Fruit fly (Drosophila melanogaster) whole organism, embryonic: Measurements from ENCODE around the gene cry.

ENCODE experiments used
- Atf-2 ChIP-seq: fragments of 200-800 bp; sonication (Bioruptor generic); optimal IDR thresholded peaks from 2 replicates; lab custom pipeline; 2016; ENCODE audit warnings: missing biosample characterization, missing genetic modification characterization
- Bdp1 ChIP-seq: fragments of 200-800 bp; sonication (Bioruptor generic); optimal IDR thresholded peaks from 3 replicates; lab custom pipeline; 2016; ENCODE audit warnings: missing biosample characterization, missing genetic modification characterization
- CG10209 ChIP-seq: fragments of 200-800 bp; sonication (Bioruptor generic); optimal IDR thresholded peaks from 3 replicates; lab custom pipeline; 2017; ENCODE audit warnings: missing biosample characterization, mild to moderate bottlenecking, missing genetic modification characterization, missing genetic modification reagents
- CG10274 ChIP-seq: fragments of 200-800 bp; sonication (Bioruptor generic); optimal IDR thresholded peaks from 3 replicates; lab custom pipeline; 2017; ENCODE audit warnings: missing biosample characterization, mild to moderate bottlenecking, missing genetic modification characterization
- CG11504 ChIP-seq: fragments of 200-800 bp; sonication (Bioruptor generic); optimal IDR thresholded peaks from 3 replicates; lab custom pipeline; 2019; ENCODE audit warnings: missing biosample characterization, mild to moderate bottlenecking, missing genetic modification characterization, moderate library complexity
- CG12071 ChIP-seq: fragments of 200-800 bp; sonication (Bioruptor generic); optimal IDR thresholded peaks from 3 replicates; lab custom pipeline; 2018; ENCODE audit warnings: missing biosample characterization, mild to moderate bottlenecking, missing genetic modification characterization
- CG12391 ChIP-seq: fragments of 200-800 bp; sonication (Bioruptor generic); optimal IDR thresholded peaks from 3 replicates; lab custom pipeline; 2018; ENCODE audit warnings: missing biosample characterization, mild to moderate bottlenecking, missing genetic modification characterization, moderate library complexity
- CG12942 ChIP-seq: fragments of 200-800 bp; sonication (Bioruptor generic); optimal IDR thresholded peaks from 3 replicates; lab custom pipeline; 2016; ENCODE audit warnings: missing biosample characterization, missing genetic modification characterization
- CG13624 ChIP-seq: fragments of 200-800 bp; sonication (Bioruptor generic); optimal IDR thresholded peaks from 2 replicates; lab custom pipeline; 2016; ENCODE audit warnings: missing biosample characterization, missing genetic modification characterization
- CG15601 ChIP-seq: fragments of 200-800 bp; sonication (Bioruptor generic); optimal IDR thresholded peaks from 3 replicates; lab custom pipeline; 2019; ENCODE audit warnings: missing biosample characterization, mild to moderate bottlenecking, missing genetic modification characterization, moderate library complexity
- CG17186 ChIP-seq: fragments of 200-800 bp; sonication (Bioruptor generic); optimal IDR thresholded peaks from 3 replicates; lab custom pipeline; 2017; ENCODE audit warnings: missing biosample characterization, missing genetic modification reagents, missing genetic modification characterization
- CG17568 ChIP-seq: fragments of 200-800 bp; sonication (Bioruptor generic); optimal IDR thresholded peaks from 2 replicates; lab custom pipeline; 2018; ENCODE audit warnings: missing biosample characterization, mild to moderate bottlenecking, missing genetic modification characterization, moderate library complexity
- CG31441 ChIP-seq: fragments of 200-800 bp; sonication (Bioruptor generic); IDR thresholded peaks from 2 replicates; pipeline ENCODE4 v1.3.6; 2022; ENCODE audit warnings: missing biosample characterization, missing genetic modification characterization
- CG32767 ChIP-seq: fragments of 200-800 bp; sonication (Bioruptor generic); IDR thresholded peaks from 2 replicates; pipeline ENCODE4 v1.3.6; 2022; ENCODE audit warnings: missing biosample characterization, missing genetic modification characterization
- CG4328 ChIP-seq: fragments of 200-800 bp; sonication (Bioruptor generic); optimal IDR thresholded peaks from 3 replicates; lab custom pipeline; 2017; ENCODE audit warnings: missing biosample characterization, missing genetic modification reagents, missing genetic modification characterization
- CG4854 ChIP-seq: fragments of 200-800 bp; sonication (Bioruptor generic); optimal IDR thresholded peaks from 2 replicates; lab custom pipeline; 2016; ENCODE audit warnings: missing biosample characterization, missing genetic modification characterization, inconsistent platforms
- CG5953 ChIP-seq: fragments of 200-800 bp; sonication (Bioruptor generic); IDR thresholded peaks from 2 replicates; pipeline ENCODE4 v1.3.6; 2022; ENCODE audit warnings: missing biosample characterization, missing genetic modification characterization
- CG7556 ChIP-seq: fragments of 200-800 bp; sonication (Bioruptor generic); optimal IDR thresholded peaks from 2 replicates; lab custom pipeline; 2017; ENCODE audit warnings: missing biosample characterization, mild to moderate bottlenecking, missing genetic modification characterization
- CG8924 ChIP-seq: fragments of 200-800 bp; optimal IDR thresholded peaks from 3 replicates; lab custom pipeline; 2019; ENCODE audit warnings: missing biosample characterization, mild to moderate bottlenecking, missing genetic modification characterization, moderate library complexity
- CG9437 ChIP-seq: fragments of 200-800 bp; sonication (Bioruptor generic); optimal IDR thresholded peaks from 2 replicates; lab custom pipeline; 2018; ENCODE audit warnings: missing biosample characterization, mild to moderate bottlenecking, missing genetic modification characterization
- CG9727 ChIP-seq: fragments of 200-800 bp; sonication (Bioruptor generic); optimal IDR thresholded peaks from 3 replicates; lab custom pipeline; 2017; ENCODE audit warnings: missing biosample characterization, mild to moderate bottlenecking, missing genetic modification characterization
- CG9817 ChIP-seq: fragments of 200-800 bp; sonication (Bioruptor generic); optimal IDR thresholded peaks from 2 replicates; lab custom pipeline; 2018; ENCODE audit warnings: missing biosample characterization, mild to moderate bottlenecking, missing genetic modification characterization, moderate library complexity
- D19A ChIP-seq: fragments of 200-800 bp; optimal IDR thresholded peaks from 3 replicates; lab custom pipeline; 2019; ENCODE audit warnings: missing biosample characterization, mild to moderate bottlenecking, missing genetic modification characterization, moderate library complexity
- Dp ChIP-seq: fragments of 200-800 bp; sonication (Bioruptor generic); optimal IDR thresholded peaks from 2 replicates; lab custom pipeline; 2018; ENCODE audit warnings: missing biosample characterization, mild to moderate bottlenecking, missing genetic modification characterization, moderate library complexity
- Fer2 ChIP-seq: fragments of 200-800 bp; sonication (Bioruptor generic); optimal IDR thresholded peaks from 2 replicates; lab custom pipeline; 2018; ENCODE audit warnings: missing biosample characterization, mild to moderate bottlenecking, missing genetic modification characterization, moderate library complexity
- Gsc ChIP-seq: fragments of 200-800 bp; sonication (Bioruptor generic); IDR thresholded peaks from 2 replicates; pipeline ENCODE4 v1.3.6; 2022; ENCODE audit warnings: missing biosample characterization, missing genetic modification characterization
- Hsf ChIP-seq: fragments of 200-800 bp; sonication (Bioruptor generic); optimal IDR thresholded peaks from 3 replicates; lab custom pipeline; 2016; ENCODE audit warnings: missing biosample characterization, missing genetic modification characterization
- MTF-1 ChIP-seq: fragments of 200-800 bp; sonication (Bioruptor generic); optimal IDR thresholded peaks from 2 replicates; lab custom pipeline; 2018; ENCODE audit warnings: missing biosample characterization, mild to moderate bottlenecking, missing genetic modification characterization, borderline replicate concordance
- Mes4 ChIP-seq: fragments of 200-800 bp; sonication (Bioruptor generic); optimal IDR thresholded peaks from 2 replicates; lab custom pipeline; 2016; ENCODE audit warnings: missing biosample characterization, missing genetic modification characterization
- Nf-YA ChIP-seq: fragments of 200-800 bp; sonication (Bioruptor generic); IDR thresholded peaks from 2 replicates; pipeline ENCODE4 v1.3.6; 2022; ENCODE audit warnings: missing biosample characterization, missing genetic modification characterization
- Optix ChIP-seq: fragments of 200-800 bp; sonication (Bioruptor generic); IDR thresholded peaks from 3 replicates; pipeline ENCODE4 v1.3.6; 2022; ENCODE audit warnings: missing biosample characterization, missing genetic modification characterization
- Ptx1 ChIP-seq: fragments of 200-800 bp; sonication (Bioruptor generic); IDR thresholded peaks from 2 replicates; pipeline ENCODE4 v1.3.6; 2022; ENCODE audit warnings: missing biosample characterization, missing genetic modification characterization
- bab2 ChIP-seq: fragments of 200-800 bp; sonication (Bioruptor generic); optimal IDR thresholded peaks from 2 replicates; lab custom pipeline; 2016; ENCODE audit warnings: missing biosample characterization, missing genetic modification characterization
- bcd ChIP-seq: fragments of 200-800 bp; sonication (Bioruptor generic); optimal IDR thresholded peaks from 2 replicates; lab custom pipeline; 2017; ENCODE audit warnings: missing biosample characterization, mild to moderate bottlenecking, missing genetic modification characterization
- cato ChIP-seq: fragments of 200-800 bp; sonication (Bioruptor generic); optimal IDR thresholded peaks from 2 replicates; lab custom pipeline; 2016; ENCODE audit warnings: missing biosample characterization, missing genetic modification characterization, borderline replicate concordance
- chif ChIP-seq, 2 experiments: fragments of 200-800 bp; sonication (Bioruptor generic); optimal IDR thresholded peaks; 3 replicates each; lab custom pipeline; 2016; ENCODE audit warnings: missing biosample characterization in 2 of 2, missing genetic modification characterization in 2 of 2
- da ChIP-seq: fragments of 200-800 bp; sonication (Bioruptor generic); optimal IDR thresholded peaks from 2 replicates; lab custom pipeline; 2016; ENCODE audit warnings: missing biosample characterization, missing genetic modification characterization
- dmrt11E ChIP-seq: fragments of 200-800 bp; sonication (Bioruptor generic); optimal IDR thresholded peaks from 3 replicates; lab custom pipeline; 2018; ENCODE audit warnings: missing biosample characterization, mild to moderate bottlenecking, missing genetic modification characterization, moderate library complexity
- dmrt99B ChIP-seq: fragments of 200-800 bp; sonication (Bioruptor generic); optimal IDR thresholded peaks from 2 replicates; lab custom pipeline; 2018; ENCODE audit warnings: missing biosample characterization, mild to moderate bottlenecking, missing genetic modification characterization, moderate library complexity
- fu2 ChIP-seq: fragments of 200-800 bp; sonication (Bioruptor generic); optimal IDR thresholded peaks from 2 replicates; lab custom pipeline; 2016; ENCODE audit warnings: missing biosample characterization, missing genetic modification characterization
- h ChIP-seq: fragments of >200 bp; optimal IDR thresholded peaks from 2 replicates; lab custom pipeline; 2017
- hb ChIP-seq: fragments of 200-800 bp; sonication (Bioruptor generic); IDR thresholded peaks from 3 replicates; pipeline ENCODE4 v1.3.6; 2022; ENCODE audit warnings: missing biosample characterization, missing genetic modification characterization; ENCODE audit not compliant: partially characterized antibody
- jumu ChIP-seq: fragments of 200-800 bp; sonication (Bioruptor generic); optimal IDR thresholded peaks from 3 replicates; lab custom pipeline; 2016; ENCODE audit warnings: missing biosample characterization, missing genetic modification characterization
- maf-S ChIP-seq: fragments of 200-800 bp; sonication (Bioruptor generic); optimal IDR thresholded peaks from 2 replicates; lab custom pipeline; 2016; ENCODE audit warnings: missing biosample characterization, missing genetic modification characterization
- mld ChIP-seq: fragments of 200-800 bp; sonication (Bioruptor generic); IDR thresholded peaks from 3 replicates; pipeline ENCODE4 v1.3.6; 2022; ENCODE audit warnings: missing biosample characterization, missing genetic modification characterization; ENCODE audit not compliant: partially characterized antibody
- p53 ChIP-seq: fragments of 200-800 bp; sonication (Bioruptor generic); optimal IDR thresholded peaks from 2 replicates; lab custom pipeline; 2016; ENCODE audit warnings: missing biosample characterization, missing genetic modification characterization
- prd ChIP-seq, 3 experiments: fragments of >200 bp in 2 of 3; fragments of 200-800 bp in 1 of 3; sonication (Bioruptor generic) in 1 of 3; optimal IDR thresholded peaks in 2 of 3; IDR thresholded peaks in 1 of 3; 2 replicates in 2 of 3; 3 replicates in 1 of 3; pipeline versions ENCODE4 v1.3.6 to Lab custom; 2017 to 2022; ENCODE audit warnings: missing biosample characterization in 1 of 3, missing genetic modification characterization in 1 of 3
- sens-2 ChIP-seq: fragments of 200-800 bp; sonication (Bioruptor generic); IDR thresholded peaks from 2 replicates; pipeline ENCODE4 v1.3.6; 2022; ENCODE audit warnings: missing biosample characterization, missing genetic modification characterization
- sima ChIP-seq: fragments of 200-800 bp; sonication (Bioruptor generic); optimal IDR thresholded peaks from 2 replicates; lab custom pipeline; 2016; ENCODE audit warnings: missing biosample characterization, missing genetic modification characterization
- stwl ChIP-seq: fragments of 200-800 bp; sonication (Bioruptor generic); optimal IDR thresholded peaks from 3 replicates; lab custom pipeline; 2018; ENCODE audit warnings: missing biosample characterization, mild to moderate bottlenecking, missing genetic modification characterization, moderate library complexity

The cry gene

dm6 chr3R:19164873-19165456 lies 47.0 kb upstream of the cry start (continued):
- TF ChIP-seq CG11504 (tag; lab: Kevin White, UChicago) (peak; percentile 69), sima (GFP tag; lab: Kevin White, UChicago) (no peak), CG9437 (GFP tag; lab: Kevin White, UChicago) (peak; percentile 60), Bdp1 (peak; percentile 42), Nf-YA (GFP tag; lab: Robert Waterston, UW) (no peak), CG8924 (peak; percentile 63), CG12071 (GFP tag; lab: Kevin White, UChicago) (peak; percentile 20), dmrt99B (tag; lab: Kevin White, UChicago) (peak; percentile 62), mld (GFP tag; lab: Robert Waterston, UW) (no peak), CG9727 (GFP tag; lab: Kevin White, UChicago) (peak; percentile 46), sens-2 (GFP tag; lab: Robert Waterston, UW) (no peak), CG12391 (tag; lab: Kevin White, UChicago) (peak; percentile 61), bcd (GFP tag; lab: Kevin White, UChicago) (peak; percentile 36), CG32767 (GFP tag; lab: Robert Waterston, UW) (0 out of 2 replicates have a peak, but pooled peaks have one; percentile 17), chif (GFP tag; optimal IDR thresholded peaks at IDR 0.05; lab: Kevin White, UChicago) (peak; percentile 1 to 17), CG12942 (no peak), Gsc (no peak), fu2 (GFP tag; lab: Kevin White, UChicago) (peak; percentile 18), dmrt11E (peak; percentile 45), cato (GFP tag; lab: Kevin White, UChicago) (no peak), CG17186 (GFP tag; lab: Kevin White, UChicago) (no peak), h (lab: Kevin White, UChicago) (no peak), CG31441 (peak; percentile 62), CG17568 (GFP tag; lab: Kevin White, UChicago) (no peak), Atf-2 (peak; percentile 9), stwl (tag; lab: Kevin White, UChicago) (no peak), hb (GFP tag; lab: Robert Waterston, UW) (no peak), CG7556 (GFP tag; lab: Kevin White, UChicago) (peak; percentile 52), Dp (GFP tag; lab: Kevin White, UChicago) (no peak), Mes4 (GFP tag; lab: Kevin White, UChicago) (peak; percentile 15), CG10274 (GFP tag; lab: Kevin White, UChicago) (no peak), CG13624 (GFP tag; lab: Kevin White, UChicago) (no peak), Ptx1 (GFP tag; lab: Robert Waterston, UW) (no peak), CG5953 (GFP tag; lab: Robert Waterston, UW) (peak; percentile 49; the same call in 1 of the 2 replicates), MTF-1 (GFP tag; lab: Kevin White, UChicago) (peak; percentile 18), CG15601 (tag; lab: Kevin White, UChicago) (peak; percentile 6), bab2 (GFP tag; lab: Kevin White, UChicago) (no peak), da (GFP tag; lab: Kevin White, UChicago) (no peak), CG10209 (GFP tag; lab: Kevin White, UChicago) (peak; percentile 51), Fer2 (tag; lab: Kevin White, UChicago) (no peak), maf-S (GFP tag; lab: Kevin White, UChicago) (no peak), CG4328 (GFP tag; lab: Kevin White, UChicago) (no peak), CG4854 (no peak), jumu (peak; percentile 7), CG9817 (tag; lab: Kevin White, UChicago) (no peak), D19A (tag; lab: Kevin White, UChicago) (peak; percentile 32), p53 (no peak), prd (optimal IDR thresholded peaks at IDR 0.05; lab: Kevin White, UChicago) (no peak), prd (GFP tag; IDR thresholded peaks at IDR 0.05; lab: Robert Waterston, UW) (peak; percentile 52; the same call in 2 of the 3 replicates), Optix (GFP tag; lab: Robert Waterston, UW) (no peak), Hsf (GFP tag; lab: Kevin White, UChicago) (peak; percentile 34)
